Worm (Caenorhabditis elegans): ENCODE data around the gene C08F8.2.
A peak's percentile ranks its signal among the peaks of the same experiment; 100 is the strongest.
"Not testable (repeated sequence)": the region's sequence is repeated elsewhere in the genome, so short reads cannot be mapped to it uniquely, and the experiment has no call there.

Gene C08F8.2

ce11 chrIV:11154425-11155114 is 3.8 kb downstream of the C08F8.2 start, which contains the start of gene C08F8.3:
C08F8.3 (plus strand) TSS chrIV:11155044.
- not testable (repeated sequence) for TF ChIP-seq snpc-4, lsy-2, mep-1 (tag; optimal IDR thresholded peaks at IDR 0.05)

ce11 chrIV:11156526-11156925 is 5.7 kb downstream of the C08F8.2 start:
- TF ChIP-seq elt-1 (tag; optimal IDR thresholded peaks at IDR 0.05; ENCODE audit: borderline replicate concordance, insufficient read depth): no peak
- TF ChIP-seq lsy-2 (tag; optimal IDR thresholded peaks at IDR 0.05): no peak
- no peak for TF ChIP-seq sptf-1 (tag; optimal IDR thresholded peaks at IDR 0.05)
- no peak for TF ChIP-seq bed-3 (GFP tag; optimal IDR thresholded peaks at IDR 0.05)
- TF ChIP-seq ceh-43 (GFP tag; optimal IDR thresholded peaks at IDR 0.05): no peak
- no peak for TF ChIP-seq elt-3 (tag; optimal IDR thresholded peaks at IDR 0.05)
- TF ChIP-seq ztf-11 (tag; optimal IDR thresholded peaks at IDR 0.05): no peak
- no peak for TF ChIP-seq ceh-39 (tag; optimal IDR thresholded peaks at IDR 0.05)
- no peak for TF ChIP-seq nhr-28 (tag; optimal IDR thresholded peaks at IDR 0.05)

ce11 chrIV:11159886-11160285 is 9.1 kb downstream of the C08F8.2 start, which contains the start of gene mboa-4:
mboa-4 (minus strand) TSS chrIV:11159986.
- TF ChIP-seq ceh-39 (tag; optimal IDR thresholded peaks at IDR 0.05) (no peak), snpc-4 (tag; optimal IDR thresholded peaks at IDR 0.05) (no peak), elt-1 (tag; optimal IDR thresholded peaks at IDR 0.05; ENCODE audit: borderline replicate concordance, insufficient read depth) (no peak), ztf-11 (tag; optimal IDR thresholded peaks at IDR 0.05) (no peak), drap-1 (GFP tag; optimal IDR thresholded peaks at IDR 0.05) (no peak), zip-8 (tag; optimal IDR thresholded peaks at IDR 0.05) (no peak), elt-3 (tag; optimal IDR thresholded peaks at IDR 0.05) (no peak), lin-13 (tag; optimal IDR thresholded peaks at IDR 0.05) (no peak), mab-5 (tag; optimal IDR thresholded peaks at IDR 0.05) (no peak), unc-120 (tag; optimal IDR thresholded peaks at IDR 0.05; ENCODE audit: poor library complexity, severe bottlenecking) (no peak), mep-1 (tag; optimal IDR thresholded peaks at IDR 0.05) (no peak)

ce11 chrIV:11160707-11161106 is 9.9 kb downstream of the C08F8.2 start, which contains the start of gene C08F8.15:
C08F8.15 (minus strand) TSS chrIV:11160807.
- no peak for TF ChIP-seq elt-1 (tag; optimal IDR thresholded peaks at IDR 0.05; ENCODE audit: borderline replicate concordance, insufficient read depth)
- TF ChIP-seq M03D4.4 (tag; optimal IDR thresholded peaks at IDR 0.05): no peak
- no peak for TF ChIP-seq ceh-83 (GFP tag; optimal IDR thresholded peaks at IDR 0.05)
- no peak for TF ChIP-seq mls-2 (tag; optimal IDR thresholded peaks at IDR 0.05)

ce11 chrIV:11162451-11162850 is 11.7 kb downstream of the C08F8.2 start, which contains the start of gene fbxb-9:
fbxb-9 (minus strand) TSS chrIV:11162551.
- TF ChIP-seq pha-4 (tag; optimal IDR thresholded peaks at IDR 0.05): no peak
- no peak for TF ChIP-seq zip-8 (tag; optimal IDR thresholded peaks at IDR 0.05)
- TF ChIP-seq snpc-4 (tag; optimal IDR thresholded peaks at IDR 0.05): no peak
- TF ChIP-seq ces-1 (GFP tag; optimal IDR thresholded peaks at IDR 0.05): no peak
- no peak for TF ChIP-seq ceh-39 (tag; optimal IDR thresholded peaks at IDR 0.05)
- no peak for TF ChIP-seq nhr-12 (tag; optimal IDR thresholded peaks at IDR 0.05)
- no peak for TF ChIP-seq nhr-237 (tag; optimal IDR thresholded peaks at IDR 0.05)
- no peak for TF ChIP-seq mep-1 (tag; optimal IDR thresholded peaks at IDR 0.05)
- TF ChIP-seq hlh-1 (tag; optimal IDR thresholded peaks at IDR 0.05): no peak
- TF ChIP-seq unc-39 (tag; optimal IDR thresholded peaks at IDR 0.05): no peak
- TF ChIP-seq elt-3 (tag; optimal IDR thresholded peaks at IDR 0.05): no peak
- TF ChIP-seq sptf-1 (tag; optimal IDR thresholded peaks at IDR 0.05): no peak
- TF ChIP-seq lsy-2 (tag; optimal IDR thresholded peaks at IDR 0.05): no peak
- TF ChIP-seq cnd-1 (tag; optimal IDR thresholded peaks at IDR 0.05): no peak

- peak; percentile 34 for TF ChIP-seq nhr-2 (tag; optimal IDR thresholded peaks at IDR 0.05)
- no peak for TF ChIP-seq ceh-83 (GFP tag; optimal IDR thresholded peaks at IDR 0.05)
Observed at ce11 chrIV:11164831-11165230, 14.0 kb downstream of the C08F8.2 start, which contains the start of gene C08F8.6. C08F8.6 (minus strand) TSS chrIV:11164931.

Measured in whole organism, mixed stage, embryonic.